Fruit fly (Drosophila melanogaster) whole organism, embryonic: ENCODE results near the gene CG32487.

ENCODE experiments used
- Adf1 ChIP-seq: fragments of 200-800 bp; sonication (Bioruptor generic); IDR thresholded peaks from 2 replicates; pipeline ENCODE4 v1.3.6; 2022; ENCODE audit warnings: missing biosample characterization, missing genetic modification characterization
- Aef1 ChIP-seq: fragments of 200-800 bp; sonication (Bioruptor generic); IDR thresholded peaks from 3 replicates; pipeline ENCODE4 v1.3.6; 2022; ENCODE audit warnings: missing biosample characterization, missing genetic modification characterization
- Atf-2 ChIP-seq: fragments of 200-800 bp; sonication (Bioruptor generic); optimal IDR thresholded peaks from 2 replicates; lab custom pipeline; 2016; ENCODE audit warnings: missing biosample characterization, missing genetic modification characterization
- Awh ChIP-seq: fragments of 200-800 bp; sonication (Bioruptor generic); IDR thresholded peaks from 2 replicates; pipeline ENCODE4, ENCODE4 v1.3.6; 2022; ENCODE audit warnings: missing biosample characterization, missing genetic modification characterization
- BtbVII ChIP-seq: fragments of 200-800 bp; sonication (Bioruptor generic); optimal IDR thresholded peaks from 3 replicates; lab custom pipeline; 2017; ENCODE audit warnings: missing biosample characterization, mild to moderate bottlenecking, missing genetic modification characterization
- CG11085 ChIP-seq: fragments of 200-800 bp; sonication (Bioruptor generic); IDR thresholded peaks from 2 replicates; pipeline ENCODE4 v1.3.6; 2022; ENCODE audit warnings: missing biosample characterization, missing genetic modification characterization
- CG11723 ChIP-seq: fragments of 200-800 bp; sonication (Bioruptor generic); optimal IDR thresholded peaks from 2 replicates; lab custom pipeline; 2017; ENCODE audit warnings: missing biosample characterization, mild to moderate bottlenecking, missing genetic modification characterization
- CG14710 ChIP-seq: fragments of 200-800 bp; sonication (Bioruptor generic); optimal IDR thresholded peaks from 3 replicates; lab custom pipeline; 2019; ENCODE audit warnings: missing biosample characterization, mild to moderate bottlenecking, missing genetic modification characterization, moderate library complexity
- CG1647 ChIP-seq: fragments of 200-800 bp; sonication (Bioruptor generic); optimal IDR thresholded peaks from 3 replicates; lab custom pipeline; 2016; ENCODE audit warnings: missing biosample characterization, missing genetic modification characterization
- CG16815 ChIP-seq: fragments of 200-800 bp; sonication (Bioruptor generic); optimal IDR thresholded peaks from 3 replicates; lab custom pipeline; 2017; ENCODE audit warnings: missing biosample characterization, mild to moderate bottlenecking, missing genetic modification characterization
- CG16863 ChIP-seq: fragments of 200-800 bp; sonication (Bioruptor generic); optimal IDR thresholded peaks from 3 replicates; lab custom pipeline; 2016; ENCODE audit warnings: missing biosample characterization, missing genetic modification characterization
- CG17385 ChIP-seq: fragments of 200-800 bp; sonication (Bioruptor generic); optimal IDR thresholded peaks from 3 replicates; lab custom pipeline; 2018; ENCODE audit warnings: missing biosample characterization, mild to moderate bottlenecking, missing genetic modification characterization
- CG1832 ChIP-seq: fragments of 200-800 bp; sonication (Bioruptor generic); optimal IDR thresholded peaks from 2 replicates; lab custom pipeline; 2017; ENCODE audit warnings: missing biosample characterization, mild to moderate bottlenecking, missing genetic modification characterization, inconsistent platforms
- CG18599 ChIP-seq: fragments of 200-800 bp; sonication (Bioruptor generic); optimal IDR thresholded peaks from 3 replicates; lab custom pipeline; 2017; ENCODE audit warnings: missing biosample characterization, missing genetic modification characterization, mild to moderate bottlenecking, moderate library complexity, missing genetic modification reagents
- CG31224 ChIP-seq: fragments of 200-800 bp; sonication (Bioruptor generic); IDR thresholded peaks from 2 replicates; pipeline ENCODE4 v1.3.6; 2022; ENCODE audit warnings: missing biosample characterization, missing genetic modification characterization
- CG4854 ChIP-seq: fragments of 200-800 bp; sonication (Bioruptor generic); optimal IDR thresholded peaks from 2 replicates; lab custom pipeline; 2016; ENCODE audit warnings: missing biosample characterization, missing genetic modification characterization, inconsistent platforms
- CG6654 ChIP-seq: fragments of 200-800 bp; sonication (Bioruptor generic); optimal IDR thresholded peaks from 2 replicates; lab custom pipeline; 2017; ENCODE audit warnings: missing biosample characterization, mild to moderate bottlenecking, missing genetic modification characterization
- CG6683 ChIP-seq: fragments of 200-800 bp; sonication (Bioruptor generic); optimal IDR thresholded peaks from 2 replicates; lab custom pipeline; 2017; ENCODE audit warnings: missing biosample characterization, mild to moderate bottlenecking, missing genetic modification characterization, missing genetic modification reagents
- CG8478 ChIP-seq: fragments of >200 bp; optimal IDR thresholded peaks from 2 replicates; lab custom pipeline; 2018
- CG9876 ChIP-seq: fragments of 200-800 bp; sonication (Bioruptor generic); optimal IDR thresholded peaks from 2 replicates; lab custom pipeline; 2016; ENCODE audit warnings: missing biosample characterization, missing genetic modification characterization
- Chrac-16 ChIP-seq: fragments of 200-800 bp; sonication (Bioruptor generic); optimal IDR thresholded peaks from 3 replicates; lab custom pipeline; 2016; ENCODE audit warnings: missing biosample characterization, missing genetic modification characterization
- D ChIP-seq, 2 experiments: fragments of 200-800 bp in 1 of 2; fragments of >200 bp in 1 of 2; sonication (Bioruptor generic) in 1 of 2; optimal IDR thresholded peaks; 2 replicates in 1 of 2; 3 replicates in 1 of 2; lab custom pipeline; 2017; ENCODE audit warnings: mild to moderate bottlenecking in 1 of 2, missing biosample characterization in 1 of 2, missing genetic modification characterization in 1 of 2, missing genetic modification reagents in 1 of 2
- Elba2 ChIP-seq: fragments of 200-800 bp; sonication (Bioruptor generic); optimal IDR thresholded peaks from 3 replicates; lab custom pipeline; 2016; ENCODE audit warnings: missing biosample characterization, missing genetic modification characterization
- Ets65A ChIP-seq: fragments of 200-800 bp; sonication (Bioruptor generic); peaks from one replicate; lab custom pipeline; 2016; ENCODE audit warnings: missing biosample characterization, missing genetic modification characterization
- Gsc ChIP-seq: fragments of 200-800 bp; sonication (Bioruptor generic); IDR thresholded peaks from 2 replicates; pipeline ENCODE4 v1.3.6; 2022; ENCODE audit warnings: missing biosample characterization, missing genetic modification characterization
- HLHmδ ChIP-seq: fragments of 200-800 bp; sonication (Bioruptor generic); optimal IDR thresholded peaks from 2 replicates; lab custom pipeline; 2018; ENCODE audit warnings: missing biosample characterization, mild to moderate bottlenecking, missing genetic modification characterization, moderate library complexity
- Jarid2 ChIP-seq: fragments of 200-800 bp; sonication (Bioruptor generic); optimal IDR thresholded peaks from 3 replicates; lab custom pipeline; 2017; ENCODE audit warnings: mild to moderate bottlenecking, missing biosample characterization, missing genetic modification reagents, missing genetic modification characterization
- Rfx ChIP-seq: fragments of 200-800 bp; sonication (Bioruptor generic); IDR thresholded peaks from 2 replicates; pipeline ENCODE4 v1.3.6; 2022; ENCODE audit warnings: missing biosample characterization, missing genetic modification characterization
- Side ChIP-seq: fragments of 200-800 bp; sonication (Bioruptor generic); optimal IDR thresholded peaks from 2 replicates; lab custom pipeline; 2016; ENCODE audit warnings: missing biosample characterization, missing genetic modification characterization
- Ssrp ChIP-seq: fragments of 200-800 bp; sonication (Bioruptor generic); optimal IDR thresholded peaks from 2 replicates; lab custom pipeline; 2018; ENCODE audit warnings: missing biosample characterization, mild to moderate bottlenecking, missing genetic modification characterization, moderate library complexity
- Vsx1 ChIP-seq: fragments of 200-800 bp; sonication (Bioruptor generic); optimal IDR thresholded peaks from 2 replicates; lab custom pipeline; 2017; ENCODE audit warnings: missing biosample characterization, mild to moderate bottlenecking, missing genetic modification characterization, missing genetic modification reagents
- caup ChIP-seq: fragments of 200-800 bp; sonication (Bioruptor generic); optimal IDR thresholded peaks from 3 replicates; lab custom pipeline; 2017; ENCODE audit warnings: missing biosample characterization, mild to moderate bottlenecking, missing genetic modification characterization, moderate library complexity; ENCODE audit not compliant: severe bottlenecking
- croc ChIP-seq: fragments of 200-800 bp; sonication (Bioruptor generic); conservative IDR thresholded peaks from 3 replicates; pipeline ENCODE4 v1.3.6; 2022; ENCODE audit warnings: missing biosample characterization, missing genetic modification characterization
- crp ChIP-seq, 2 experiments: fragments of 200-800 bp; sonication (Bioruptor generic); optimal IDR thresholded peaks; 2 replicates in 1 of 2; 3 replicates in 1 of 2; lab custom pipeline; 2017; ENCODE audit warnings: missing biosample characterization in 2 of 2, missing genetic modification characterization in 2 of 2, mild to moderate bottlenecking in 1 of 2, moderate library complexity in 1 of 2
- ems ChIP-seq: fragments of 200-800 bp; sonication (Bioruptor generic); optimal IDR thresholded peaks from 3 replicates; lab custom pipeline; 2016; ENCODE audit warnings: missing biosample characterization, missing genetic modification characterization
- exex ChIP-seq: fragments of 200-800 bp; sonication (Bioruptor generic); optimal IDR thresholded peaks from 4 replicates; lab custom pipeline; 2018; ENCODE audit warnings: missing biosample characterization, mild to moderate bottlenecking, missing genetic modification characterization, moderate library complexity
- ftz-f1 ChIP-seq: fragments of 200-800 bp; sonication (Bioruptor generic); optimal IDR thresholded peaks from 2 replicates; lab custom pipeline; 2016; ENCODE audit warnings: missing biosample characterization, missing genetic modification characterization
- gce ChIP-seq: fragments of 200-800 bp; sonication (Bioruptor generic); IDR thresholded peaks from 3 replicates; pipeline ENCODE4 v1.3.6; 2022; ENCODE audit warnings: missing biosample characterization, missing genetic modification characterization
- jing ChIP-seq: fragments of 200-800 bp; sonication (Bioruptor generic); optimal IDR thresholded peaks from 2 replicates; lab custom pipeline; 2018; ENCODE audit warnings: missing biosample characterization, mild to moderate bottlenecking, missing genetic modification characterization
- lov ChIP-seq, 2 experiments: fragments of 200-800 bp in 1 of 2; fragments of >200 bp in 1 of 2; sonication (Bioruptor generic) in 1 of 2; IDR thresholded peaks in 1 of 2; optimal IDR thresholded peaks in 1 of 2; 2 replicates in 1 of 2; 3 replicates in 1 of 2; pipeline versions ENCODE4 v1.3.6 to Lab custom; 2017 to 2022; ENCODE audit warnings: missing biosample characterization in 1 of 2, missing genetic modification characterization in 1 of 2
- odd ChIP-seq: fragments of 200-800 bp; sonication (Bioruptor generic); optimal IDR thresholded peaks from 2 replicates; lab custom pipeline; 2017; ENCODE audit warnings: missing biosample characterization, mild to moderate bottlenecking, missing genetic modification characterization
- ro ChIP-seq: fragments of 200-800 bp; sonication (Bioruptor generic); IDR thresholded peaks from 2 replicates; pipeline ENCODE4 v1.3.6; 2022; ENCODE audit warnings: missing biosample characterization, missing genetic modification characterization
- shn ChIP-seq: fragments of 200-800 bp; sonication (Bioruptor generic); optimal IDR thresholded peaks from 3 replicates; lab custom pipeline; 2016; ENCODE audit warnings: missing biosample characterization, missing genetic modification characterization
- sna ChIP-seq: fragments of 200-800 bp; sonication (Bioruptor generic); IDR thresholded peaks from 2 replicates; pipeline ENCODE4 v1.3.6; 2022; ENCODE audit warnings: missing biosample characterization, missing genetic modification characterization; ENCODE audit not compliant: partially characterized antibody
- tin ChIP-seq: fragments of 200-800 bp; sonication (Bioruptor generic); optimal IDR thresholded peaks from 3 replicates; lab custom pipeline; 2016; ENCODE audit warnings: missing biosample characterization, missing genetic modification characterization
- tio ChIP-seq: fragments of 200-800 bp; sonication (Bioruptor generic); optimal IDR thresholded peaks from 2 replicates; lab custom pipeline; 2017; ENCODE audit warnings: missing biosample characterization, missing genetic modification characterization, inconsistent platforms
- zen2 ChIP-seq: fragments of 200-800 bp; sonication (Bioruptor generic); IDR thresholded peaks from 3 replicates; pipeline ENCODE4 v1.3.6; 2022; ENCODE audit warnings: missing biosample characterization, missing genetic modification characterization; ENCODE audit not compliant: partially characterized antibody

CG32487 gene

dm6 chr3L:3046325-3047156 lies 29.5 kb upstream of the CG32487 start, which contains the start of the genes scramb2 and Sk2 (continued):
- TF ChIP-seq CG31224 (GFP tag; lab: Robert Waterston, UW) (peak; percentile 86), CG17385 (GFP tag; lab: Kevin White, UChicago) (peak; percentile 93), crp (GFP tag; optimal IDR thresholded peaks at IDR 0.05; lab: Kevin White, UChicago) (peak in 1 of 2 experiments; percentile 59), ems (peak; percentile 93), croc (GFP tag; lab: Robert Waterston, UW) (peak; percentile 83), Aef1 (GFP tag; lab: Robert Waterston, UW) (peak; percentile 92), CG11085 (peak; percentile 91), ro (peak; percentile 83), CG8478 (lab: Kevin White, UChicago) (no peak), CG4854 (GFP tag; lab: Kevin White, UChicago) (peak; percentile 90), Jarid2 (GFP tag; lab: Kevin White, UChicago) (peak; percentile 85), Adf1 (GFP tag; lab: Robert Waterston, UW) (peak; percentile 66), Awh (GFP tag; lab: Robert Waterston, UW) (peak; percentile 96), caup (GFP tag; lab: Kevin White, UChicago) (peak; percentile 96), Rfx (peak; percentile 96), Side (GFP tag; lab: Kevin White, UChicago) (peak; percentile 79), CG14710 (tag; lab: Kevin White, UChicago) (peak; percentile 83), Ets65A (GFP tag; lab: Kevin White, UChicago) (peak; percentile 99), CG16815 (GFP tag; lab: Kevin White, UChicago) (peak; percentile 86), Vsx1 (peak; percentile 94), CG6683 (GFP tag; lab: Kevin White, UChicago) (peak; percentile 92), Chrac-16 (GFP tag; lab: Kevin White, UChicago) (peak; percentile 92), HLHmδ (GFP tag; lab: Kevin White, UChicago) (peak; percentile 58), CG1832 (GFP tag; lab: Kevin White, UChicago) (peak; percentile 7), sna (GFP tag; lab: Robert Waterston, UW) (no peak), lov (optimal IDR thresholded peaks at IDR 0.05; lab: Kevin White, UChicago) (no peak), lov (GFP tag; IDR thresholded peaks at IDR 0.05; lab: Robert Waterston, UW) (peak; percentile 90), exex (tag; lab: Kevin White, UChicago) (peak; percentile 71), zen2 (GFP tag; lab: Robert Waterston, UW) (no peak), odd (GFP tag; lab: Kevin White, UChicago) (peak; percentile 96), Gsc (peak; percentile 78), jing (peak; percentile 90), CG1647 (peak; percentile 83), CG9876 (GFP tag; lab: Kevin White, UChicago) (peak; percentile 55), Atf-2 (peak; percentile 74), tin (GFP tag; lab: Kevin White, UChicago) (peak; percentile 95), ftz-f1 (GFP tag; lab: Kevin White, UChicago) (peak; percentile 55), CG11723 (GFP tag; lab: Kevin White, UChicago) (peak; percentile 95), Ssrp (tag; lab: Kevin White, UChicago) (peak; percentile 92), D (optimal IDR thresholded peaks at IDR 0.05; lab: Kevin White, UChicago) (no peak), D (GFP tag; optimal IDR thresholded peaks at IDR 0.05; lab: Kevin White, UChicago) (peak; percentile 95), shn (GFP tag; lab: Kevin White, UChicago) (peak; percentile 43), CG6654 (GFP tag; lab: Kevin White, UChicago) (peak; percentile 84), gce (peak; percentile 92), CG16863 (GFP tag; lab: Kevin White, UChicago) (peak; percentile 85), Elba2 (GFP tag; lab: Kevin White, UChicago) (peak; percentile 47), tio (GFP tag; lab: Kevin White, UChicago) (peak; percentile 90), CG18599 (GFP tag; lab: Kevin White, UChicago) (peak; percentile 96), BtbVII (peak; percentile 94)
